Worm (Caenorhabditis elegans) whole organism, early embryonic: ENCODE results near the gene ZC250.5.

Source experiments
- ama-1 ChIP-seq: fragments of 150-350 bp; optimal IDR thresholded peaks from 2 replicates; lab custom pipeline; 2014
- pes-1 ChIP-seq: fragments of 200-800 bp; sonication (Bioruptor generic); IDR thresholded peaks from 2 replicates; pipeline ENCODE4 v1.3.6; 2022; ENCODE audit warnings: missing genetic modification reagents, missing genetic modification characterization, missing compliant biosample characterization
- tbx-11 ChIP-seq: fragments of 200-800 bp; sonication (Bioruptor generic); IDR thresholded peaks from 2 replicates; pipeline ENCODE4 v1.3.6; 2022; ENCODE audit warnings: missing genetic modification characterization, missing compliant biosample characterization

DNA sequence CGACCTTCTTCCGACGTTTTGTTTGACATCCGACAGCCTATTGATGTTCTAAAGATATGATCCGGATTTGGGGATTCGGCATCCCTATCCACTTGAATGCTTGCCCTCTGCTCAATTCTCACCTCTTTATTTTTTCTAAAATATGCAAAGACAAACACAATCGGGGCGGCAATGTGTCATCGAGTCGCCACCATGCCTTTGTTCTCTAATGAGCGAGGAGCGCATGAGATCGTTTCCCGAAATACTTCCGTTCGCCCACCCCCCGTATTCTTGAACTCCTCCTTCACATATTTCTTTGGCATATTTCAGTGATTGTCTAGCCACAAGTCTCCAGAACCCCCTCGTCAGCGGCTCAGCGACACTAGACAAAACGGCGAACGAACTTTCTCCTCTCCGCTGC lies 6.2 kb upstream of the ZC250.5 start, which contains the start of gene cyn-17:
- TF ChIP-seq ama-1 (lab: Kevin White, UChicago): no peak
- TF ChIP-seq tbx-11: no peak
- TF ChIP-seq pes-1 (GFP tag; lab: Robert Waterston, UW): no peak
